Fruit fly (Drosophila melanogaster) whole organism, embryonic: Measurements from ENCODE around the gene CG14410.

Experiments used
- Adf1 ChIP-seq: fragments of 200-800 bp; sonication (Bioruptor generic); IDR thresholded peaks from 2 replicates; pipeline ENCODE4 v1.3.6; 2022; ENCODE audit warnings: missing biosample characterization, missing genetic modification characterization
- BtbVII ChIP-seq: fragments of 200-800 bp; sonication (Bioruptor generic); optimal IDR thresholded peaks from 3 replicates; lab custom pipeline; 2017; ENCODE audit warnings: missing biosample characterization, mild to moderate bottlenecking, missing genetic modification characterization
- CG10267 ChIP-seq: fragments of 200-800 bp; sonication (Bioruptor generic); optimal IDR thresholded peaks from 2 replicates; lab custom pipeline; 2018; ENCODE audit warnings: missing biosample characterization, mild to moderate bottlenecking, missing genetic modification characterization, moderate library complexity
- CG10366 ChIP-seq: fragments of 200-800 bp; sonication (Bioruptor generic); IDR thresholded peaks from 2 replicates; pipeline ENCODE4 v1.3.6; 2022; ENCODE audit warnings: missing biosample characterization, missing genetic modification characterization
- CG10959 ChIP-seq: fragments of 200-800 bp; sonication (Bioruptor generic); IDR thresholded peaks from 2 replicates; pipeline ENCODE4 v1.3.6; 2022; ENCODE audit warnings: missing biosample characterization, missing genetic modification characterization
- CG11504 ChIP-seq: fragments of 200-800 bp; sonication (Bioruptor generic); optimal IDR thresholded peaks from 3 replicates; lab custom pipeline; 2019; ENCODE audit warnings: missing biosample characterization, mild to moderate bottlenecking, missing genetic modification characterization, moderate library complexity
- CG12299 ChIP-seq: fragments of 200-800 bp; sonication (Bioruptor generic); optimal IDR thresholded peaks from 2 replicates; lab custom pipeline; 2018; ENCODE audit warnings: missing biosample characterization, mild to moderate bottlenecking, missing genetic modification characterization
- CG12744 ChIP-seq: fragments of 200-800 bp; sonication (Bioruptor generic); optimal IDR thresholded peaks from 2 replicates; lab custom pipeline; 2016; ENCODE audit warnings: missing biosample characterization, missing genetic modification characterization
- CG13123 ChIP-seq: fragments of 200-800 bp; sonication (Bioruptor generic); optimal IDR thresholded peaks from 2 replicates; lab custom pipeline; 2016; ENCODE audit warnings: missing biosample characterization, missing genetic modification characterization
- CG13624 ChIP-seq: fragments of 200-800 bp; sonication (Bioruptor generic); optimal IDR thresholded peaks from 2 replicates; lab custom pipeline; 2016; ENCODE audit warnings: missing biosample characterization, missing genetic modification characterization
- CG13894 ChIP-seq: fragments of 200-800 bp; sonication (Bioruptor generic); optimal IDR thresholded peaks from 3 replicates; lab custom pipeline; 2018; ENCODE audit warnings: missing biosample characterization, mild to moderate bottlenecking, missing genetic modification characterization, moderate library complexity
- CG1529 ChIP-seq: fragments of 200-800 bp; sonication (Bioruptor generic); optimal IDR thresholded peaks from 3 replicates; lab custom pipeline; 2018; ENCODE audit warnings: missing biosample characterization, missing genetic modification characterization
- CG15601 ChIP-seq: fragments of 200-800 bp; sonication (Bioruptor generic); optimal IDR thresholded peaks from 3 replicates; lab custom pipeline; 2019; ENCODE audit warnings: missing biosample characterization, mild to moderate bottlenecking, missing genetic modification characterization, moderate library complexity
- CG16815 ChIP-seq: fragments of 200-800 bp; sonication (Bioruptor generic); optimal IDR thresholded peaks from 3 replicates; lab custom pipeline; 2017; ENCODE audit warnings: missing biosample characterization, mild to moderate bottlenecking, missing genetic modification characterization
- CG17359 ChIP-seq: fragments of 200-800 bp; sonication (Bioruptor generic); optimal IDR thresholded peaks from 3 replicates; lab custom pipeline; 2018; ENCODE audit warnings: missing biosample characterization, mild to moderate bottlenecking, missing genetic modification characterization, moderate library complexity
- CG18262 ChIP-seq: fragments of 200-800 bp; optimal IDR thresholded peaks from 3 replicates; lab custom pipeline; 2019; ENCODE audit warnings: missing biosample characterization, mild to moderate bottlenecking, missing genetic modification characterization, moderate library complexity
- CG2202 ChIP-seq: fragments of 200-800 bp; sonication (Bioruptor generic); optimal IDR thresholded peaks from 2 replicates; lab custom pipeline; 2018; ENCODE audit warnings: missing biosample characterization, mild to moderate bottlenecking, missing genetic modification characterization
- CG30020 ChIP-seq: fragments of 200-800 bp; optimal IDR thresholded peaks from 2 replicates; lab custom pipeline; 2019; ENCODE audit warnings: missing biosample characterization, mild to moderate bottlenecking, missing genetic modification characterization, moderate library complexity
- CG4730 ChIP-seq: fragments of 200-800 bp; sonication (Bioruptor generic); IDR thresholded peaks from 2 replicates; pipeline ENCODE4 v1.3.6; 2022; ENCODE audit warnings: missing biosample characterization, missing genetic modification characterization
- CG5953 ChIP-seq: fragments of 200-800 bp; sonication (Bioruptor generic); IDR thresholded peaks from 2 replicates; pipeline ENCODE4 v1.3.6; 2022; ENCODE audit warnings: missing biosample characterization, missing genetic modification characterization
- CG6254 ChIP-seq: fragments of 200-800 bp; sonication (Bioruptor generic); optimal IDR thresholded peaks from 3 replicates; lab custom pipeline; 2017; ENCODE audit warnings: mild to moderate bottlenecking, missing biosample characterization, missing genetic modification reagents, missing genetic modification characterization
- CG7745 ChIP-seq: fragments of 200-800 bp; sonication (Bioruptor generic); optimal IDR thresholded peaks from 2 replicates; lab custom pipeline; 2018; ENCODE audit warnings: missing biosample characterization, mild to moderate bottlenecking, missing genetic modification characterization, moderate library complexity
- CG7839 ChIP-seq: fragments of 200-800 bp; sonication (Bioruptor generic); optimal IDR thresholded peaks from 3 replicates; lab custom pipeline; 2018; ENCODE audit warnings: missing biosample characterization, mild to moderate bottlenecking, missing genetic modification characterization, moderate library complexity
- CG8290 ChIP-seq, 3 experiments: fragments of 200-800 bp; sonication (Bioruptor generic); optimal IDR thresholded peaks; 2 replicates each; lab custom pipeline; 2016 to 2019; ENCODE audit warnings: missing biosample characterization in 3 of 3, missing genetic modification characterization in 3 of 3, mild to moderate bottlenecking in 2 of 3, moderate library complexity in 1 of 3
- CG8478 ChIP-seq: fragments of >200 bp; optimal IDR thresholded peaks from 2 replicates; lab custom pipeline; 2018
- Chrac-16 ChIP-seq: fragments of 200-800 bp; sonication (Bioruptor generic); optimal IDR thresholded peaks from 3 replicates; lab custom pipeline; 2016; ENCODE audit warnings: missing biosample characterization, missing genetic modification characterization
- CkIIα-i1 ChIP-seq: fragments of 200-800 bp; sonication (Bioruptor generic); IDR thresholded peaks from 2 replicates; pipeline ENCODE4 v1.3.6; 2022; ENCODE audit warnings: missing biosample characterization, missing genetic modification characterization
- Dbx ChIP-seq: fragments of 200-800 bp; sonication (Bioruptor generic); IDR thresholded peaks from 3 replicates; pipeline ENCODE4 v1.3.6; 2022; ENCODE audit warnings: missing biosample characterization, missing genetic modification characterization
- Kr ChIP-seq: fragments of 200-800 bp; sonication (Bioruptor generic); optimal IDR thresholded peaks from 2 replicates; lab custom pipeline; 2017; ENCODE audit warnings: missing biosample characterization, mild to moderate bottlenecking, missing genetic modification characterization
- MTF-1 ChIP-seq: fragments of 200-800 bp; sonication (Bioruptor generic); optimal IDR thresholded peaks from 2 replicates; lab custom pipeline; 2018; ENCODE audit warnings: missing biosample characterization, mild to moderate bottlenecking, missing genetic modification characterization, borderline replicate concordance
- Rx ChIP-seq: fragments of 200-800 bp; sonication (Bioruptor generic); IDR thresholded peaks from 2 replicates; pipeline ENCODE4 v1.3.6; 2022; ENCODE audit warnings: missing biosample characterization, missing genetic modification characterization
- Sox102F ChIP-seq: fragments of 200-800 bp; sonication (Bioruptor generic); optimal IDR thresholded peaks from 2 replicates; lab custom pipeline; 2018; ENCODE audit warnings: missing biosample characterization, mild to moderate bottlenecking, missing genetic modification characterization, moderate library complexity
- Trl ChIP-seq, 3 experiments: fragments of >200 bp in 2 of 3; fragments of 200-800 bp in 1 of 3; sonication (Bioruptor generic) in 1 of 3; optimal IDR thresholded peaks; 2 replicates in 1 of 3; 3 replicates in 2 of 3; lab custom pipeline; 2016 to 2017; ENCODE audit warnings: missing biosample characterization in 1 of 3, missing genetic modification characterization in 1 of 3
- Vsx1 ChIP-seq: fragments of 200-800 bp; sonication (Bioruptor generic); optimal IDR thresholded peaks from 2 replicates; lab custom pipeline; 2017; ENCODE audit warnings: missing biosample characterization, mild to moderate bottlenecking, missing genetic modification characterization, missing genetic modification reagents
- ara ChIP-seq: fragments of 200-800 bp; sonication (Bioruptor generic); IDR thresholded peaks from 2 replicates; pipeline ENCODE4 v1.3.6; 2022; ENCODE audit warnings: missing biosample characterization, missing genetic modification characterization
- ato ChIP-seq: fragments of 200-800 bp; sonication (Bioruptor generic); IDR thresholded peaks from 2 replicates; pipeline ENCODE4 v1.3.6; 2022; ENCODE audit warnings: missing biosample characterization, missing genetic modification characterization; ENCODE audit not compliant: partially characterized antibody
- caup ChIP-seq: fragments of 200-800 bp; sonication (Bioruptor generic); optimal IDR thresholded peaks from 3 replicates; lab custom pipeline; 2017; ENCODE audit warnings: missing biosample characterization, mild to moderate bottlenecking, missing genetic modification characterization, moderate library complexity; ENCODE audit not compliant: severe bottlenecking
- cwo ChIP-seq: fragments of 200-800 bp; sonication (Bioruptor generic); optimal IDR thresholded peaks from 3 replicates; lab custom pipeline; 2017; ENCODE audit warnings: missing biosample characterization, missing genetic modification characterization, mild to moderate bottlenecking, moderate library complexity, missing genetic modification reagents
- dm ChIP-seq: fragments of 200-800 bp; sonication (Bioruptor generic); optimal IDR thresholded peaks from 3 replicates; lab custom pipeline; 2016; ENCODE audit warnings: missing biosample characterization, missing genetic modification characterization
- fd64A ChIP-seq: fragments of 200-800 bp; sonication (Bioruptor generic); optimal IDR thresholded peaks from 3 replicates; lab custom pipeline; 2018; ENCODE audit warnings: missing biosample characterization, mild to moderate bottlenecking, missing genetic modification characterization
- gsb ChIP-seq: fragments of 200-800 bp; sonication (Bioruptor generic); IDR thresholded peaks from 2 replicates; pipeline ENCODE4 v1.3.6; 2022; ENCODE audit warnings: missing biosample characterization, missing genetic modification characterization
- hth ChIP-seq: fragments of >200 bp; optimal IDR thresholded peaks from 2 replicates; lab custom pipeline; 2017; ENCODE audit warnings: inconsistent platforms
- jigr1 ChIP-seq: fragments of 200-800 bp; sonication (Bioruptor generic); IDR thresholded peaks from 3 replicates; pipeline ENCODE4 v1.3.6; 2022; ENCODE audit warnings: missing biosample characterization, missing genetic modification characterization
- mam ChIP-seq: fragments of 200-800 bp; sonication (Bioruptor generic); optimal IDR thresholded peaks from 3 replicates; lab custom pipeline; 2016; ENCODE audit warnings: missing biosample characterization, missing genetic modification characterization
- org-1 ChIP-seq: fragments of 200-800 bp; sonication (Bioruptor generic); optimal IDR thresholded peaks from 2 replicates; lab custom pipeline; 2017; ENCODE audit warnings: missing biosample characterization, missing genetic modification characterization
- otp ChIP-seq: fragments of 200-800 bp; sonication (Bioruptor generic); IDR thresholded peaks from 3 replicates; pipeline ENCODE4, ENCODE4 v1.3.6; 2022; ENCODE audit warnings: missing biosample characterization, missing genetic modification characterization
- p53 ChIP-seq: fragments of 200-800 bp; sonication (Bioruptor generic); optimal IDR thresholded peaks from 2 replicates; lab custom pipeline; 2016; ENCODE audit warnings: missing biosample characterization, missing genetic modification characterization
- pnt ChIP-seq: fragments of 200-800 bp; sonication (Bioruptor generic); optimal IDR thresholded peaks from 3 replicates; lab custom pipeline; 2016; ENCODE audit warnings: missing biosample characterization, missing genetic modification characterization
- sens-2 ChIP-seq: fragments of 200-800 bp; sonication (Bioruptor generic); IDR thresholded peaks from 2 replicates; pipeline ENCODE4 v1.3.6; 2022; ENCODE audit warnings: missing biosample characterization, missing genetic modification characterization
- tna ChIP-seq: fragments of 200-800 bp; sonication (Bioruptor generic); IDR thresholded peaks from 2 replicates; pipeline ENCODE4 v1.3.6; 2022; ENCODE audit warnings: missing biosample characterization, missing genetic modification characterization; ENCODE audit not compliant: partially characterized antibody
- zen2 ChIP-seq: fragments of 200-800 bp; sonication (Bioruptor generic); IDR thresholded peaks from 3 replicates; pipeline ENCODE4 v1.3.6; 2022; ENCODE audit warnings: missing biosample characterization, missing genetic modification characterization; ENCODE audit not compliant: partially characterized antibody

CG14410 gene

DNA sequence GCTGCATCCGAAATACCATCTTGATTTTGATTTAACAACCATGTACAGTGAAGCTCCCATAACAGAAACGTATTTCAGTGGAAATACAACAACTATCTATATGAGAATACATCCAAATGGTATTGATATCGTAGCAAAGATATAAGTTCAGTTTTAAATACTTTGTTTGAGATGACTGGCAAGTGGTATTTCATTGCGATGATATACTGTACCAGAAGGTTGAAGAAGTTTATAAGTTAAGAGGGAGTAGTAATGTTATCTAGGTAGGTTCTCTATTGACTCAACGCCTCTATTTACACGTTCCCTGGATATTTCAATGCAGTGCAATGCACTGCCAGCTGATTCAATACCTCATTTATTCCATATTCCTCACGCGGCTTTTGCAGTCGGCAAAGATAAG, 30.9 kb upstream of the CG14410 start (continued):
- no peak for TF ChIP-seq dm (GFP tag; lab: Kevin White, UChicago)
- no peak for TF ChIP-seq Sox102F (GFP tag; lab: Kevin White, UChicago)
- TF ChIP-seq Trl (optimal IDR thresholded peaks at IDR 0.05; lab: Kevin White, UChicago) = no peak
- TF ChIP-seq Trl (GFP tag; optimal IDR thresholded peaks at IDR 0.05; lab: Kevin White, UChicago) = no peak
- no peak for TF ChIP-seq Rx
- TF ChIP-seq CG13894 (tag; lab: Kevin White, UChicago) = no peak
- no peak for TF ChIP-seq CG1529
- TF ChIP-seq CG4730 (GFP tag; lab: Robert Waterston, UW) = no peak
- peak; percentile 13 for TF ChIP-seq fd64A
- no peak for TF ChIP-seq CkIIα-i1 (GFP tag; lab: Robert Waterston, UW)
- no peak for TF ChIP-seq CG8478 (lab: Kevin White, UChicago)
- no peak for TF ChIP-seq otp (GFP tag; lab: Robert Waterston, UW)
- no peak for TF ChIP-seq CG12299 (tag; lab: Kevin White, UChicago)
- no peak for TF ChIP-seq Adf1 (GFP tag; lab: Robert Waterston, UW)
- TF ChIP-seq Dbx (GFP tag; lab: Robert Waterston, UW) = no peak
- TF ChIP-seq BtbVII (GFP tag; lab: Kevin White, UChicago) = no peak
- no peak for TF ChIP-seq CG10267
- no peak for TF ChIP-seq p53 (GFP tag; lab: Kevin White, UChicago)
- no peak for TF ChIP-seq org-1
- TF ChIP-seq ato (GFP tag; lab: Robert Waterston, UW) = no peak
- TF ChIP-seq CG11504 (tag; lab: Kevin White, UChicago) = peak; percentile 32
- no peak for TF ChIP-seq zen2 (GFP tag; lab: Robert Waterston, UW)
- no peak for TF ChIP-seq gsb
- no peak for TF ChIP-seq CG13123
- peak; percentile 38 for TF ChIP-seq CG7839 (tag; lab: Kevin White, UChicago)
- TF ChIP-seq CG10959 (GFP tag; lab: Robert Waterston, UW) = no peak
- no peak for TF ChIP-seq Kr
- peak; percentile 4 for TF ChIP-seq pnt (GFP tag; lab: Kevin White, UChicago)
- peak; percentile 32 for TF ChIP-seq CG18262 (tag; lab: Kevin White, UChicago)
- no peak for TF ChIP-seq CG5953 (GFP tag; lab: Robert Waterston, UW)
- TF ChIP-seq CG7745 = no peak
- TF ChIP-seq CG10366 (GFP tag; lab: Robert Waterston, UW) = peak; percentile 18; the same call in 1 of the 2 replicates
- TF ChIP-seq caup (GFP tag; lab: Kevin White, UChicago) = no peak
- peak; percentile 18 for TF ChIP-seq CG17359 (tag; lab: Kevin White, UChicago)
- TF ChIP-seq CG13624 = no peak
- no peak for TF ChIP-seq Chrac-16 (GFP tag; lab: Kevin White, UChicago)
- TF ChIP-seq MTF-1 (GFP tag; lab: Kevin White, UChicago) = no peak
- no peak for TF ChIP-seq hth (lab: Kevin White, UChicago)
- no peak for TF ChIP-seq CG2202 (tag; lab: Kevin White, UChicago)
- TF ChIP-seq jigr1 (GFP tag; lab: Robert Waterston, UW) = no peak
- TF ChIP-seq mam (GFP tag; lab: Kevin White, UChicago) = no peak
- peak; percentile 36; the same call in 1 of the 2 replicates for TF ChIP-seq ara (GFP tag; lab: Robert Waterston, UW)
- TF ChIP-seq cwo (GFP tag; lab: Kevin White, UChicago) = no peak
- peak; percentile 43 for TF ChIP-seq CG15601
- peak; percentile 13 for TF ChIP-seq CG6254
- no peak for TF ChIP-seq tna
- no peak for TF ChIP-seq sens-2 (GFP tag; lab: Robert Waterston, UW)
- TF ChIP-seq Vsx1 (GFP tag; lab: Kevin White, UChicago) = no peak
- TF ChIP-seq CG16815 (GFP tag; lab: Kevin White, UChicago) = no peak
- no peak for TF ChIP-seq CG30020 (tag; lab: Kevin White, UChicago)
- no peak for TF ChIP-seq CG12744 (GFP tag; lab: Kevin White, UChicago)
- no peak for TF ChIP-seq CG8290 (GFP tag; optimal IDR thresholded peaks at IDR 0.05; lab: Kevin White, UChicago)
- no peak for TF ChIP-seq CG8290 (tag; optimal IDR thresholded peaks at IDR 0.05; lab: Kevin White, UChicago)
